Fruit fly (Drosophila melanogaster) whole organism, embryonic: ENCODE data around the gene Gr93d.

Source experiments
- Abd-B ChIP-seq: fragments of 200-800 bp; sonication (Bioruptor generic); optimal IDR thresholded peaks from 2 replicates; lab custom pipeline; 2018; ENCODE audit warnings: missing biosample characterization, mild to moderate bottlenecking, missing genetic modification characterization, moderate library complexity
- Asciz ChIP-seq: fragments of 200-800 bp; sonication (Bioruptor generic); optimal IDR thresholded peaks from 2 replicates; lab custom pipeline; 2017; ENCODE audit warnings: missing biosample characterization, mild to moderate bottlenecking, missing genetic modification characterization, missing genetic modification reagents
- C15 ChIP-seq: fragments of 200-800 bp; sonication (Bioruptor generic); IDR thresholded peaks from 3 replicates; pipeline ENCODE4 v1.3.6; 2022; ENCODE audit warnings: missing biosample characterization, missing genetic modification characterization
- CG10147 ChIP-seq: fragments of 200-800 bp; sonication (Bioruptor generic); optimal IDR thresholded peaks from 2 replicates; lab custom pipeline; 2019; ENCODE audit warnings: missing biosample characterization, mild to moderate bottlenecking, missing genetic modification characterization, moderate library complexity
- CG10654 ChIP-seq: fragments of 200-800 bp; sonication (Bioruptor generic); optimal IDR thresholded peaks from 2 replicates; lab custom pipeline; 2016; ENCODE audit warnings: missing biosample characterization, missing genetic modification characterization
- CG11456 ChIP-seq: fragments of 200-800 bp; sonication (Bioruptor generic); IDR thresholded peaks from 3 replicates; pipeline ENCODE4 v1.3.6; 2022; ENCODE audit warnings: missing biosample characterization, missing genetic modification characterization
- CG13624 ChIP-seq: fragments of 200-800 bp; sonication (Bioruptor generic); optimal IDR thresholded peaks from 2 replicates; lab custom pipeline; 2016; ENCODE audit warnings: missing biosample characterization, missing genetic modification characterization
- CG13894 ChIP-seq: fragments of 200-800 bp; sonication (Bioruptor generic); optimal IDR thresholded peaks from 3 replicates; lab custom pipeline; 2018; ENCODE audit warnings: missing biosample characterization, mild to moderate bottlenecking, missing genetic modification characterization, moderate library complexity
- CG1529 ChIP-seq: fragments of 200-800 bp; sonication (Bioruptor generic); optimal IDR thresholded peaks from 3 replicates; lab custom pipeline; 2018; ENCODE audit warnings: missing biosample characterization, missing genetic modification characterization
- CG16815 ChIP-seq: fragments of 200-800 bp; sonication (Bioruptor generic); optimal IDR thresholded peaks from 3 replicates; lab custom pipeline; 2017; ENCODE audit warnings: missing biosample characterization, mild to moderate bottlenecking, missing genetic modification characterization
- CG17568 ChIP-seq: fragments of 200-800 bp; sonication (Bioruptor generic); optimal IDR thresholded peaks from 2 replicates; lab custom pipeline; 2018; ENCODE audit warnings: missing biosample characterization, mild to moderate bottlenecking, missing genetic modification characterization, moderate library complexity
- CG17802 ChIP-seq: fragments of 200-800 bp; sonication (Bioruptor generic); optimal IDR thresholded peaks from 2 replicates; lab custom pipeline; 2018; ENCODE audit warnings: missing biosample characterization, mild to moderate bottlenecking, missing genetic modification characterization, moderate library complexity
- CG2129 ChIP-seq: fragments of 200-800 bp; sonication (Bioruptor generic); IDR thresholded peaks from 2 replicates; pipeline ENCODE4 v1.3.6; 2022; ENCODE audit warnings: missing biosample characterization, missing genetic modification characterization; ENCODE audit not compliant: partially characterized antibody
- CG3065 ChIP-seq: fragments of 200-800 bp; sonication (Bioruptor generic); optimal IDR thresholded peaks from 2 replicates; lab custom pipeline; 2016; ENCODE audit warnings: missing biosample characterization, missing genetic modification characterization
- CG3995 ChIP-seq: fragments of 200-800 bp; sonication (Bioruptor generic); optimal IDR thresholded peaks from 3 replicates; lab custom pipeline; 2016; ENCODE audit warnings: missing biosample characterization, missing genetic modification characterization
- CG4404 ChIP-seq: fragments of 200-800 bp; sonication (Bioruptor generic); IDR thresholded peaks from 2 replicates; pipeline ENCODE4 v1.3.6; 2022; ENCODE audit warnings: missing biosample characterization, missing genetic modification characterization
- CG4424 ChIP-seq: fragments of 200-800 bp; sonication (Bioruptor generic); optimal IDR thresholded peaks from 3 replicates; lab custom pipeline; 2016; ENCODE audit warnings: missing biosample characterization, missing genetic modification characterization
- CG4707 ChIP-seq: fragments of 200-800 bp; sonication (Bioruptor generic); optimal IDR thresholded peaks from 2 replicates; lab custom pipeline; 2018; ENCODE audit warnings: missing biosample characterization, mild to moderate bottlenecking, missing genetic modification characterization, moderate library complexity
- CG4730 ChIP-seq: fragments of 200-800 bp; sonication (Bioruptor generic); IDR thresholded peaks from 2 replicates; pipeline ENCODE4 v1.3.6; 2022; ENCODE audit warnings: missing biosample characterization, missing genetic modification characterization
- CG5180 ChIP-seq: fragments of 200-800 bp; sonication (Bioruptor generic); optimal IDR thresholded peaks from 3 replicates; lab custom pipeline; 2017; ENCODE audit warnings: missing biosample characterization, missing genetic modification characterization, mild to moderate bottlenecking, moderate library complexity, missing genetic modification reagents
- Gsc ChIP-seq: fragments of 200-800 bp; sonication (Bioruptor generic); IDR thresholded peaks from 2 replicates; pipeline ENCODE4 v1.3.6; 2022; ENCODE audit warnings: missing biosample characterization, missing genetic modification characterization
- Hr51 ChIP-seq, 2 experiments: fragments of 200-800 bp; sonication (Bioruptor generic); optimal IDR thresholded peaks; 2 replicates in 1 of 2; 3 replicates in 1 of 2; lab custom pipeline; 2016 to 2018; ENCODE audit warnings: missing biosample characterization in 2 of 2, missing genetic modification characterization in 2 of 2, mild to moderate bottlenecking in 1 of 2, moderate library complexity in 1 of 2
- Max ChIP-seq: fragments of 200-800 bp; sonication (Bioruptor generic); optimal IDR thresholded peaks from 2 replicates; lab custom pipeline; 2016; ENCODE audit warnings: missing biosample characterization, mild to moderate bottlenecking, missing genetic modification characterization
- Mes4 ChIP-seq: fragments of 200-800 bp; sonication (Bioruptor generic); optimal IDR thresholded peaks from 2 replicates; lab custom pipeline; 2016; ENCODE audit warnings: missing biosample characterization, missing genetic modification characterization
- Oli ChIP-seq: fragments of 200-800 bp; sonication (Bioruptor generic); optimal IDR thresholded peaks from 2 replicates; lab custom pipeline; 2018; ENCODE audit warnings: missing biosample characterization, mild to moderate bottlenecking, missing genetic modification characterization, moderate library complexity
- PHDP ChIP-seq: fragments of 200-800 bp; sonication (Bioruptor generic); optimal IDR thresholded peaks from 3 replicates; lab custom pipeline; 2018; ENCODE audit warnings: missing biosample characterization, mild to moderate bottlenecking, missing genetic modification characterization, moderate library complexity
- Ravus ChIP-seq: fragments of 200-800 bp; sonication (Bioruptor generic); IDR thresholded peaks from 2 replicates; pipeline ENCODE4 v1.3.6; 2022; ENCODE audit warnings: missing biosample characterization, missing genetic modification characterization
- Stat92E ChIP-seq, 3 experiments: fragments of >200 bp in 2 of 3; fragments of 200-800 bp in 1 of 3; sonication (Bioruptor generic) in 1 of 3; optimal IDR thresholded peaks; 2 replicates each; lab custom pipeline; 2017 to 2019; ENCODE audit warnings: missing biosample characterization in 3 of 3, missing genetic modification characterization in 3 of 3, mild to moderate bottlenecking in 1 of 3, moderate library complexity in 1 of 3
- Xrp1 ChIP-seq: fragments of 200-800 bp; sonication (Bioruptor generic); IDR thresholded peaks from 2 replicates; pipeline ENCODE4 v1.3.6; 2022; ENCODE audit warnings: missing biosample characterization, missing genetic modification characterization
- bbx ChIP-seq: fragments of 200-800 bp; sonication (Bioruptor generic); IDR thresholded peaks from 2 replicates; pipeline ENCODE4 v1.3.6; 2022; ENCODE audit warnings: missing biosample characterization, missing genetic modification characterization; ENCODE audit not compliant: partially characterized antibody
- br ChIP-seq: fragments of >200 bp; optimal IDR thresholded peaks from 2 replicates; lab custom pipeline; 2017
- btn ChIP-seq: fragments of 200-800 bp; sonication (Bioruptor generic); optimal IDR thresholded peaks from 2 replicates; lab custom pipeline; 2016; ENCODE audit warnings: missing biosample characterization, missing genetic modification characterization
- cg ChIP-seq: fragments of 200-800 bp; sonication (Bioruptor generic); optimal IDR thresholded peaks from 3 replicates; lab custom pipeline; 2019; ENCODE audit warnings: missing biosample characterization, mild to moderate bottlenecking, missing genetic modification characterization, moderate library complexity
- crol ChIP-seq: fragments of 200-800 bp; sonication (Bioruptor generic); IDR thresholded peaks from 2 replicates; pipeline ENCODE4 v1.3.6; 2022; ENCODE audit warnings: missing biosample characterization, missing genetic modification characterization
- dmrt11E ChIP-seq: fragments of 200-800 bp; sonication (Bioruptor generic); optimal IDR thresholded peaks from 3 replicates; lab custom pipeline; 2018; ENCODE audit warnings: missing biosample characterization, mild to moderate bottlenecking, missing genetic modification characterization, moderate library complexity
- dmrt99B ChIP-seq: fragments of 200-800 bp; sonication (Bioruptor generic); optimal IDR thresholded peaks from 2 replicates; lab custom pipeline; 2018; ENCODE audit warnings: missing biosample characterization, mild to moderate bottlenecking, missing genetic modification characterization, moderate library complexity
- dysf ChIP-seq: fragments of 200-800 bp; sonication (Bioruptor generic); IDR thresholded peaks from 3 replicates; pipeline ENCODE4 v1.3.6; 2022; ENCODE audit warnings: missing biosample characterization, missing genetic modification characterization
- gcm ChIP-seq: fragments of 200-800 bp; sonication (Bioruptor generic); optimal IDR thresholded peaks from 2 replicates; lab custom pipeline; 2019; ENCODE audit warnings: missing biosample characterization, mild to moderate bottlenecking, missing genetic modification characterization, moderate library complexity
- gro ChIP-seq: fragments of 200-800 bp; sonication (Bioruptor generic); optimal IDR thresholded peaks from 2 replicates; lab custom pipeline; 2016; ENCODE audit warnings: missing biosample characterization, missing genetic modification characterization
- hbn ChIP-seq: fragments of 200-800 bp; sonication (Bioruptor generic); IDR thresholded peaks from 2 replicates; pipeline ENCODE4 v1.3.6; 2022; ENCODE audit warnings: missing biosample characterization, missing genetic modification characterization; ENCODE audit not compliant: partially characterized antibody
- kni ChIP-seq: fragments of 200-800 bp; sonication (Bioruptor generic); optimal IDR thresholded peaks from 3 replicates; lab custom pipeline; 2017; ENCODE audit warnings: mild to moderate bottlenecking, missing biosample characterization, missing genetic modification reagents, missing genetic modification characterization
- org-1 ChIP-seq: fragments of 200-800 bp; sonication (Bioruptor generic); optimal IDR thresholded peaks from 2 replicates; lab custom pipeline; 2017; ENCODE audit warnings: missing biosample characterization, missing genetic modification characterization
- pfk ChIP-seq: fragments of 200-800 bp; sonication (Bioruptor generic); optimal IDR thresholded peaks from 2 replicates; lab custom pipeline; 2018; ENCODE audit warnings: missing biosample characterization, mild to moderate bottlenecking, missing genetic modification characterization, moderate library complexity
- salm ChIP-seq: fragments of 200-800 bp; sonication (Bioruptor generic); optimal IDR thresholded peaks from 2 replicates; lab custom pipeline; 2018; ENCODE audit warnings: missing biosample characterization, mild to moderate bottlenecking, missing genetic modification characterization
- scrt ChIP-seq: fragments of 200-800 bp; sonication (Bioruptor generic); optimal IDR thresholded peaks from 2 replicates; lab custom pipeline; 2018; ENCODE audit warnings: missing biosample characterization, mild to moderate bottlenecking, missing genetic modification characterization, moderate library complexity
- sim ChIP-seq: fragments of 200-800 bp; sonication (Bioruptor generic); IDR thresholded peaks from 2 replicates; pipeline ENCODE4 v1.3.6; 2022; ENCODE audit warnings: missing biosample characterization, missing genetic modification characterization
- tap ChIP-seq: fragments of 200-800 bp; optimal IDR thresholded peaks from 3 replicates; lab custom pipeline; 2019; ENCODE audit warnings: missing biosample characterization, mild to moderate bottlenecking, missing genetic modification characterization, moderate library complexity
- tgo ChIP-seq: fragments of 200-800 bp; sonication (Bioruptor generic); IDR thresholded peaks from 3 replicates; pipeline ENCODE4 v1.3.6; 2022; ENCODE audit warnings: missing biosample characterization, missing genetic modification characterization
- tio ChIP-seq: fragments of 200-800 bp; sonication (Bioruptor generic); optimal IDR thresholded peaks from 2 replicates; lab custom pipeline; 2017; ENCODE audit warnings: missing biosample characterization, missing genetic modification characterization, inconsistent platforms
- unc-4 ChIP-seq: fragments of 200-800 bp; sonication (Bioruptor generic); IDR thresholded peaks from 2 replicates; pipeline ENCODE4 v1.3.6; 2022; ENCODE audit warnings: missing biosample characterization, missing genetic modification characterization; ENCODE audit not compliant: partially characterized antibody
- vfl ChIP-seq: fragments of 200-800 bp; sonication (Bioruptor generic); optimal IDR thresholded peaks from 2 replicates; lab custom pipeline; 2016; ENCODE audit warnings: missing biosample characterization, missing genetic modification characterization

Gr93d gene

DNA sequence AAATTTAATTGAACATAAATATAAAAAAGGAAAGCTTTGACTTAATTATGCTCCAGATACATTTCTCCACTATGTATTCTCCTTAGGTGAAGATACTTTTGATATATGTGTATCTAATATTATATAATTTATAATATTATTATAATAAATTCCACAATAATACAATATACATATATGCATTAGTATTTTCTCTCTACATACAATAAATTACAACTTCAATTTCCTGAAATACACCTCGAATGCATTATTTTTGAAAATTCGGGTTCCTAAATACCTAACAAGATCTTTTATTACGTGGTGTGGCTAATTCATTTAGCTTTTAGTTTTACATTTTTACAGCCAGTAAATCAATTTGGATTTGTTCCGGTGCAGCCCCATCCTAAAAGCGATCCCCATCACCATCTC is 16.2 kb downstream of the Gr93d start (continued):
- TF ChIP-seq Gsc (GFP tag; lab: Robert Waterston, UW) (no peak), sim (no peak), CG4707 (no peak), PHDP (tag; lab: Kevin White, UChicago) (no peak), tgo (GFP tag; lab: Robert Waterston, UW) (no peak), CG11456 (no peak), br (lab: Kevin White, UChicago) (no peak), Asciz (GFP tag; lab: Kevin White, UChicago) (no peak), Abd-B (GFP tag; lab: Kevin White, UChicago) (peak; percentile 30), CG3065 (no peak), C15 (GFP tag; lab: Robert Waterston, UW) (no peak), CG10654 (no peak), btn (no peak), kni (GFP tag; lab: Kevin White, UChicago) (no peak), CG5180 (GFP tag; lab: Kevin White, UChicago) (no peak), vfl (GFP tag; lab: Kevin White, UChicago) (no peak), cg (GFP tag; lab: Kevin White, UChicago) (no peak), org-1 (GFP tag; lab: Kevin White, UChicago) (no peak), crol (no peak), bbx (GFP tag; lab: Robert Waterston, UW) (no peak), Stat92E (GFP tag; optimal IDR thresholded peaks at IDR 0.05; lab: Kevin White, UChicago) (peak in 1 of 3 experiments; percentile 23), scrt (GFP tag; lab: Kevin White, UChicago) (no peak), Mes4 (GFP tag; lab: Kevin White, UChicago) (no peak), CG4404 (GFP tag; lab: Robert Waterston, UW) (no peak), Oli (tag; lab: Kevin White, UChicago) (peak; percentile 15), dmrt99B (tag; lab: Kevin White, UChicago) (peak; percentile 8), gcm (GFP tag; lab: Kevin White, UChicago) (peak; percentile 1), gro (GFP tag; lab: Kevin White, UChicago) (no peak), Xrp1 (GFP tag; lab: Robert Waterston, UW) (peak; percentile 49; the same call in 1 of the 2 replicates), CG17802 (tag; lab: Kevin White, UChicago) (no peak), tap (no peak), Max (no peak), dysf (no peak), dmrt11E (tag; lab: Kevin White, UChicago) (peak; percentile 75), CG2129 (no peak), Ravus (GFP tag; lab: Robert Waterston, UW) (no peak), CG4730 (GFP tag; lab: Robert Waterston, UW) (no peak), pfk (no peak), CG13894 (no peak), CG16815 (GFP tag; lab: Kevin White, UChicago) (no peak), CG17568 (GFP tag; lab: Kevin White, UChicago) (no peak), CG10147 (GFP tag; lab: Kevin White, UChicago) (no peak), salm (tag; lab: Kevin White, UChicago) (no peak), unc-4 (no peak), CG13624 (GFP tag; lab: Kevin White, UChicago) (no peak), CG1529 (GFP tag; lab: Kevin White, UChicago) (no peak), CG3995 (GFP tag; lab: Kevin White, UChicago) (no peak), tio (GFP tag; lab: Kevin White, UChicago) (no peak), hbn (GFP tag; lab: Robert Waterston, UW) (no peak), Hr51 (GFP tag; optimal IDR thresholded peaks at IDR 0.05; lab: Kevin White, UChicago) (no peak), CG4424 (peak; percentile 2)
